Fruit fly (Drosophila melanogaster): ENCODE results near the gene CG14658.
A peak's percentile ranks its signal among the peaks of the same experiment; 100 is the strongest.

Gene CG14658

dm6 chr3R:4806318-4806757, 24.0 kb downstream of the CG14658 start (continued):
- TF ChIP-seq klu (GFP tag; IDR thresholded peaks at IDR 0.05) (no peak), CG18764 (GFP tag; optimal IDR thresholded peaks at IDR 0.05) (peak; percentile 57), dati (GFP tag; IDR thresholded peaks at IDR 0.05) (no peak), CG2129 (GFP tag; IDR thresholded peaks at IDR 0.05; ENCODE audit: partially characterized antibody) (no peak), crp (GFP tag; optimal IDR thresholded peaks at IDR 0.05) (peak in 1 of 2 experiments; percentile 67), Tbp (GFP tag; optimal IDR thresholded peaks at IDR 0.05) (no peak), lilli (GFP tag; optimal IDR thresholded peaks at IDR 0.05) (peak; percentile 1), row (GFP tag; IDR thresholded peaks at IDR 0.05) (no peak; the same call in 2 of the 3 replicates), nerfin-1 (tag; optimal IDR thresholded peaks at IDR 0.05) (peak; percentile 55), ind (GFP tag; optimal IDR thresholded peaks at IDR 0.05) (no peak), CG9727 (GFP tag; optimal IDR thresholded peaks at IDR 0.05) (peak; percentile 69), Ssrp (tag; optimal IDR thresholded peaks at IDR 0.05) (no peak), CG18476 (GFP tag; optimal IDR thresholded peaks at IDR 0.05) (peak; percentile 43), CG10147 (GFP tag; optimal IDR thresholded peaks at IDR 0.05) (peak; percentile 10), fd64A (GFP tag; optimal IDR thresholded peaks at IDR 0.05) (peak; percentile 85), ham (GFP tag; IDR thresholded peaks at IDR 0.05) (no peak), ftz-f1 (GFP tag; optimal IDR thresholded peaks at IDR 0.05) (peak; percentile 33), CkIIα-i1 (GFP tag; IDR thresholded peaks at IDR 0.05) (no peak), gro (GFP tag; optimal IDR thresholded peaks at IDR 0.05) (peak; percentile 65), Doc3 (GFP tag; IDR thresholded peaks at IDR 0.05; ENCODE audit: partially characterized antibody) (no peak), Opbp (GFP tag; IDR thresholded peaks at IDR 0.05; ENCODE audit: partially characterized antibody) (0 out of 3 replicates have a peak, but pooled peaks have one; percentile 23), CG4424 (GFP tag; optimal IDR thresholded peaks at IDR 0.05) (peak; percentile 55), CG7987 (GFP tag; optimal IDR thresholded peaks at IDR 0.05) (peak; percentile 85), pan (optimal IDR thresholded peaks at IDR 0.05) (no peak), pan (GFP tag; optimal IDR thresholded peaks at IDR 0.05 in 1 of 2, IDR thresholded peaks at IDR 0.05 in 1 of 2) (peak in 1 of 2 experiments; percentile 38), B-H2 (GFP tag; optimal IDR thresholded peaks at IDR 0.05) (peak; percentile 45), Bgb (GFP tag; IDR thresholded peaks at IDR 0.05; ENCODE audit: partially characterized antibody) (peak; percentile 49; the same call in 1 of the 2 replicates), Spps (tag; optimal IDR thresholded peaks at IDR 0.05) (peak; percentile 5), bigmax (GFP tag; optimal IDR thresholded peaks at IDR 0.05) (no peak), eyg (GFP tag; optimal IDR thresholded peaks at IDR 0.05) (peak; percentile 41), Meics (GFP tag; optimal IDR thresholded peaks at IDR 0.05) (peak; percentile 68), Gsc (GFP tag; IDR thresholded peaks at IDR 0.05) (no peak), lbe (GFP tag; optimal IDR thresholded peaks at IDR 0.05) (peak; percentile 38), Sin3A (optimal IDR thresholded peaks at IDR 0.05) (no peak), Sox100B (GFP tag; optimal IDR thresholded peaks at IDR 0.05) (peak; percentile 74), slou (GFP tag; optimal IDR thresholded peaks at IDR 0.05) (no peak), Fer3 (tag; optimal IDR thresholded peaks at IDR 0.05) (peak; percentile 59), fd3F (GFP tag; optimal IDR thresholded peaks at IDR 0.05) (peak; percentile 18), Ets97D (GFP tag; optimal IDR thresholded peaks at IDR 0.05) (no peak), dysf (GFP tag; IDR thresholded peaks at IDR 0.05) (no peak), Elba2 (GFP tag; optimal IDR thresholded peaks at IDR 0.05) (no peak), CG1832 (GFP tag; optimal IDR thresholded peaks at IDR 0.05) (no peak), CG17359 (tag; optimal IDR thresholded peaks at IDR 0.05) (peak; percentile 78), Mes4 (GFP tag; optimal IDR thresholded peaks at IDR 0.05) (peak; percentile 73), disco-r (GFP tag; optimal IDR thresholded peaks at IDR 0.05) (peak; percentile 54), CG9609 (GFP tag; optimal IDR thresholded peaks at IDR 0.05) (peak; percentile 32), CG4360 (GFP tag; IDR thresholded peaks at IDR 0.05) (peak; percentile 58), NFAT (GFP tag; IDR thresholded peaks at IDR 0.05) (peak; percentile 41; the same call in 1 of the 2 replicates), CG13296 (GFP tag; optimal IDR thresholded peaks at IDR 0.05) (peak; percentile 83), CG6765 (GFP tag; optimal IDR thresholded peaks at IDR 0.05) (peak; percentile 86), dm (GFP tag; optimal IDR thresholded peaks at IDR 0.05) (no peak)

Data from whole organism, embryonic.